Fruit fly (Drosophila melanogaster): ENCODE measurements around the gene CG9121.

The CG9121 gene

dm6 chr2L:5052367-5052914, 1.6 kb upstream of the CG9121 start, which contains the start of gene senju:
TSS of gene senju (plus strand) at chr2L:5052843.
- TF ChIP-seq Met (GFP tag; optimal IDR thresholded peaks at IDR 0.05) (peak; percentile 87), CG10669 (GFP tag; optimal IDR thresholded peaks at IDR 0.05) (peak; percentile 79), eg (GFP tag; IDR thresholded peaks at IDR 0.05) (peak; percentile 91), CG31627 (GFP tag; optimal IDR thresholded peaks at IDR 0.05) (peak; percentile 89), CG8319 (GFP tag; optimal IDR thresholded peaks at IDR 0.05) (peak; percentile 80), fd59A (GFP tag; optimal IDR thresholded peaks at IDR 0.05) (peak; percentile 57), CG34406 (GFP tag; optimal IDR thresholded peaks at IDR 0.05) (peak; percentile 79), CG16779 (tag; optimal IDR thresholded peaks at IDR 0.05) (peak; percentile 58), net (GFP tag; optimal IDR thresholded peaks at IDR 0.05) (peak; percentile 90), CG15336 (GFP tag; IDR thresholded peaks at IDR 0.05) (peak; percentile 84), Hr4 (GFP tag; optimal IDR thresholded peaks at IDR 0.05) (peak; percentile 89), achi (GFP tag; optimal IDR thresholded peaks at IDR 0.05) (peak; percentile 86), Eip78C (GFP tag) (peak; percentile 95), fkh (GFP tag; optimal IDR thresholded peaks at IDR 0.05) (peak; percentile 83), lz (GFP tag; optimal IDR thresholded peaks at IDR 0.05) (peak; percentile 89), CG3032 (tag; optimal IDR thresholded peaks at IDR 0.05) (peak; percentile 68), CG11762 (GFP tag; optimal IDR thresholded peaks at IDR 0.05; ENCODE audit: insufficient read depth) (peak; percentile 75), Eip75B (GFP tag; optimal IDR thresholded peaks at IDR 0.05) (peak; percentile 83), CG8632 (GFP tag; optimal IDR thresholded peaks at IDR 0.05) (peak; percentile 80), Sox102F (GFP tag; optimal IDR thresholded peaks at IDR 0.05) (peak; percentile 86), CG3919 (GFP tag; optimal IDR thresholded peaks at IDR 0.05) (peak; percentile 93), Eip93F (GFP tag; optimal IDR thresholded peaks at IDR 0.05) (no peak), Ets96B (tag; optimal IDR thresholded peaks at IDR 0.05) (peak; percentile 77), ss (GFP tag; optimal IDR thresholded peaks at IDR 0.05) (peak; percentile 71 to 73), Smox (GFP tag; optimal IDR thresholded peaks at IDR 0.05) (peak; percentile 84), Ets21C (GFP tag; optimal IDR thresholded peaks at IDR 0.05) (peak; percentile 82), Sox15 (GFP tag; optimal IDR thresholded peaks at IDR 0.05) (peak; percentile 73), CG1621 (tag; optimal IDR thresholded peaks at IDR 0.05) (peak; percentile 80), dsx (GFP tag; optimal IDR thresholded peaks at IDR 0.05; ENCODE audit: poor library complexity, severe bottlenecking) (peak; percentile 59), pdm3 (GFP tag; optimal IDR thresholded peaks at IDR 0.05) (peak; percentile 90), Blimp-1 (GFP tag; optimal IDR thresholded peaks at IDR 0.05) (peak; percentile 48), vri (GFP tag; optimal IDR thresholded peaks at IDR 0.05) (peak; percentile 85), CG6808 (GFP tag; optimal IDR thresholded peaks at IDR 0.05) (peak; percentile 75), CG11294 (GFP tag; IDR thresholded peaks at IDR 0.05) (peak; percentile 62), topi (GFP tag; optimal IDR thresholded peaks at IDR 0.05) (peak; percentile 86), CG6792 (GFP tag; optimal IDR thresholded peaks at IDR 0.05) (peak; percentile 90), fd85E (GFP tag; optimal IDR thresholded peaks at IDR 0.05) (peak; percentile 76), Gug (GFP tag; IDR thresholded peaks at IDR 0.05) (peak; percentile 61), svp (GFP tag) (peak; percentile 93), CG8119 (GFP tag; IDR thresholded peaks at IDR 0.05) (peak; percentile 87), OdsH (GFP tag; optimal IDR thresholded peaks at IDR 0.05) (peak; percentile 88), CG6854 (GFP tag; optimal IDR thresholded peaks at IDR 0.05) (peak; percentile 77), CG11902 (GFP tag; optimal IDR thresholded peaks at IDR 0.05) (peak; percentile 72), acj6 (GFP tag; optimal IDR thresholded peaks at IDR 0.05) (peak; percentile 86), Lpt (GFP tag; optimal IDR thresholded peaks at IDR 0.05) (peak; percentile 79), Hr38 (GFP tag; optimal IDR thresholded peaks at IDR 0.05) (peak; percentile 29), spab (GFP tag; optimal IDR thresholded peaks at IDR 0.05) (peak; percentile 75), dac (GFP tag; optimal IDR thresholded peaks at IDR 0.05) (peak; percentile 80), Hr39 (GFP tag; optimal IDR thresholded peaks at IDR 0.05) (peak; percentile 84), CG32006 (GFP tag; optimal IDR thresholded peaks at IDR 0.05) (peak; percentile 86), CG6276 (GFP tag; optimal IDR thresholded peaks at IDR 0.05) (no peak), CG9139 (GFP tag; optimal IDR thresholded peaks at IDR 0.05) (peak; percentile 51)

Measured in whole organism, prepupa.